Worm (Caenorhabditis elegans) whole organism, late embryonic: ENCODE measurements around the gene dmd-6.

ENCODE experiments used
- ama-1 ChIP-seq: fragments of 150-350 bp; optimal IDR thresholded peaks from 2 replicates; lab custom pipeline; 2014
- ceh-48 ChIP-seq: sonication (generic microtip); optimal IDR thresholded peaks from 2 replicates; lab custom pipeline; 2016; ENCODE audit warnings: missing genetic modification characterization, inconsistent platforms, missing compliant biosample characterization
- dmd-4 ChIP-seq: sonication (generic microtip); optimal IDR thresholded peaks from 2 replicates; lab custom pipeline; 2016; ENCODE audit warnings: borderline replicate concordance, missing genetic modification characterization, missing compliant biosample characterization
- elt-2 ChIP-seq: sonication (generic microtip); optimal IDR thresholded peaks from 2 replicates; lab custom pipeline; 2016; ENCODE audit warnings: missing genetic modification reagents, missing genetic modification characterization, missing compliant biosample characterization
- elt-4 ChIP-seq: sonication (generic microtip); optimal IDR thresholded peaks from 2 replicates; lab custom pipeline; 2016; ENCODE audit warnings: missing genetic modification characterization, missing compliant biosample characterization
- hlh-13 ChIP-seq: fragments of 200-800 bp; sonication (Bioruptor generic); optimal IDR thresholded peaks from 2 replicates; lab custom pipeline; 2018; ENCODE audit warnings: mild to moderate bottlenecking, missing genetic modification characterization, missing compliant biosample characterization
- mec-3 ChIP-seq: sonication (generic microtip); optimal IDR thresholded peaks from 2 replicates; lab custom pipeline; 2016; ENCODE audit warnings: borderline replicate concordance, missing genetic modification characterization, missing compliant biosample characterization
- nhr-11 ChIP-seq: fragments of 150-350 bp; optimal IDR thresholded peaks from 2 replicates; lab custom pipeline; 2014; ENCODE audit warnings: missing biosample characterization, missing genetic modification characterization
- pag-3 ChIP-seq: sonication (generic microtip); optimal IDR thresholded peaks from 2 replicates; lab custom pipeline; 2016; ENCODE audit warnings: missing compliant biosample characterization, missing genetic modification characterization, borderline replicate concordance
- rnt-1 ChIP-seq: sonication (generic microtip); optimal IDR thresholded peaks from 2 replicates; lab custom pipeline; 2016; ENCODE audit warnings: missing genetic modification characterization, missing compliant biosample characterization
- syd-9 ChIP-seq: sonication (generic microtip); optimal IDR thresholded peaks from 2 replicates; lab custom pipeline; 2016; ENCODE audit warnings: mild to moderate bottlenecking, missing genetic modification characterization, moderate library complexity, missing compliant biosample characterization
- unc-3 ChIP-seq, 2 experiments: fragments of 200-800 bp in 1 of 2; sonication (Bioruptor generic) in 1 of 2; sonication (generic microtip) in 1 of 2; conservative IDR thresholded peaks in 1 of 2; optimal IDR thresholded peaks in 1 of 2; 2 replicates each; pipeline versions ENCODE4 v1.3.6 to Lab custom; 2016 to 2022; ENCODE audit warnings: missing compliant biosample characterization in 2 of 2, missing genetic modification characterization in 2 of 2, missing genetic modification reagents in 1 of 2
- unc-42 ChIP-seq: sonication (generic microtip); optimal IDR thresholded peaks from 2 replicates; lab custom pipeline; 2016; ENCODE audit warnings: missing genotype, missing genetic modification characterization, missing compliant biosample characterization

DNA sequence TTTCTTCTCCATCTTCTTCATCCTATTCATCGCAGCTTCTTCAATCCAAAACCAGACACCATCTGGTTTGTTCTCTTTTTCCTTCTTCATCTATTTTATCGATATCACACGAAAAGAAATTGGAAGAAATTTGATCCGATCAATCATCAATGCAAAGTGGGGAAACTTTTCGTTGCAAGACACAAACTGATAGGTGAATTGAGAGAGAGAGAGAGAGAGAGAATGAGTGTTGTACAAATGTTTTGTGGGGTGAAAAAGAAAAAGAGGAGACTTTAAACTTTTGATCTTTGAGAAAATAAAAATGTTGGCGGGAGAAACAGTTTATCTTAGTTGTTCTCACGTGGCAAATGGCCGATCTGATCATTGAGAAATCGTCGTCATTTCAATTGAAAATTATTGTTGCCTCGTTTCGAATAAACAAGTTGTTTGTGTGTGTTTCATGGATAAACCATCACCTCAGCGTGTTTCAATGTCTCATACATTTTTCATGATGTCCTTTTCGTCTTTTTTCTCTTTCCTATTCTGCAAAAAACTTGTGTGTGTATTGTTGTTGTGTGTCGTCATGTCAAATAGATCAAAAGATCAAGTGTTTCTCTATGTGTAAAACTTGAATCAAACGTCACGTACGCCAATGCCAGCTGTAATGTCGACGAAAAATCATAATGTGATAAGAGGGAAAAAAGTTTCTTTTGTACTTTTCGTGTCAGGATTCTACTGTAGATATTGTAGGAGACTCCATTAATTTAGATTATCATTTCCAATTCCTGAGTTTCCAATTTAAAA is 3.7 kb upstream of the dmd-6 start:
- no peak for TF ChIP-seq pag-3 (tag; lab: Kevin White, UChicago)
- no peak for TF ChIP-seq ama-1 (lab: Kevin White, UChicago)
- no peak for TF ChIP-seq mec-3 (tag; lab: Kevin White, UChicago)
- TF ChIP-seq unc-3 (GFP tag; conservative IDR thresholded peaks at IDR 0.05; lab: Robert Waterston, UW), result no peak
- no peak for TF ChIP-seq unc-3 (tag; optimal IDR thresholded peaks at IDR 0.05; lab: Kevin White, UChicago)
- TF ChIP-seq unc-42 (tag; lab: Kevin White, UChicago), result no peak
- TF ChIP-seq ceh-48 (tag; lab: Kevin White, UChicago), result no peak
- TF ChIP-seq nhr-11, result no peak
- TF ChIP-seq elt-4 (tag; lab: Kevin White, UChicago), result no peak
- TF ChIP-seq syd-9 (tag; lab: Kevin White, UChicago), result no peak
- TF ChIP-seq hlh-13, result no peak
- TF ChIP-seq rnt-1 (tag; lab: Kevin White, UChicago), result no peak
- TF ChIP-seq dmd-4 (tag; lab: Kevin White, UChicago), result no peak
- TF ChIP-seq elt-2, result no peak
